Worm (Caenorhabditis elegans) whole organism, L2 larva: ENCODE measurements around the gene F54F2.6.

Experiments used
- C34F6.9 ChIP-seq: fragments of 150-350 bp; optimal IDR thresholded peaks from 2 replicates; lab custom pipeline; 2014; ENCODE audit warnings: missing biosample characterization, missing genetic modification characterization
- F13H6.1 ChIP-seq: sonication (generic microtip); optimal IDR thresholded peaks from 2 replicates; lab custom pipeline; 2016; ENCODE audit warnings: missing genetic modification characterization, missing compliant biosample characterization
- R02D3.7 ChIP-seq: fragments of 150-350 bp; optimal IDR thresholded peaks from 2 replicates; lab custom pipeline; 2014; ENCODE audit warnings: missing biosample characterization, missing genetic modification characterization
- Y55F3AM.14 ChIP-seq: fragments of 200-800 bp; sonication (Bioruptor generic); optimal IDR thresholded peaks from 2 replicates; lab custom pipeline; 2018; ENCODE audit warnings: mild to moderate bottlenecking, missing genetic modification characterization, missing compliant biosample characterization
- alr-1 ChIP-seq: fragments of 150-350 bp; optimal IDR thresholded peaks from 2 replicates; lab custom pipeline; 2014; ENCODE audit warnings: missing biosample characterization, missing genetic modification characterization
- blmp-1 ChIP-seq: sonication (generic microtip); optimal IDR thresholded peaks from 2 replicates; lab custom pipeline; 2017; ENCODE audit warnings: missing genetic modification characterization, mild to moderate bottlenecking, missing compliant biosample characterization, antibody characterized with exemption, moderate library complexity; ENCODE audit not compliant: insufficient read depth
- ceh-16 ChIP-seq: fragments of 150-350 bp; optimal IDR thresholded peaks from 2 replicates; lab custom pipeline; 2014; ENCODE audit warnings: missing biosample characterization, missing genetic modification characterization
- ceh-82 ChIP-seq: fragments of 150-350 bp; optimal IDR thresholded peaks from 2 replicates; lab custom pipeline; 2014; ENCODE audit warnings: missing biosample characterization, missing genetic modification characterization
- crh-2 ChIP-seq: sonication (generic microtip); optimal IDR thresholded peaks from 2 replicates; lab custom pipeline; 2017; ENCODE audit warnings: missing biosample characterization, missing genetic modification characterization
- dmd-4 ChIP-seq: sonication (generic microtip); optimal IDR thresholded peaks from 2 replicates; lab custom pipeline; 2017; ENCODE audit warnings: missing biosample characterization, missing genetic modification characterization
- egl-27 ChIP-seq: sonication (generic microtip); optimal IDR thresholded peaks from 3 replicates; lab custom pipeline; 2017; ENCODE audit warnings: missing biosample characterization, missing genetic modification reagents, missing genetic modification characterization
- elt-1 ChIP-seq: fragments of 150-350 bp; optimal IDR thresholded peaks from 2 replicates; lab custom pipeline; 2014; ENCODE audit warnings: missing biosample characterization, missing genetic modification characterization
- fos-1 ChIP-seq: fragments of 150-350 bp; optimal IDR thresholded peaks from 2 replicates; lab custom pipeline; 2014; ENCODE audit warnings: missing biosample characterization, missing genetic modification characterization
- gmeb-1 ChIP-seq: fragments of 150-350 bp; optimal IDR thresholded peaks from 2 replicates; lab custom pipeline; 2014; ENCODE audit warnings: missing biosample characterization, missing genetic modification characterization
- lin-11 ChIP-seq: fragments of 150-350 bp; sonication (generic microtip); optimal IDR thresholded peaks from 2 replicates; lab custom pipeline; 2014; ENCODE audit warnings: missing biosample characterization, missing genetic modification characterization, inconsistent platforms, mixed read lengths
- lin-39 ChIP-seq: fragments of 150-350 bp; optimal IDR thresholded peaks from 2 replicates; lab custom pipeline; 2014; ENCODE audit warnings: missing biosample characterization, missing genetic modification reagents, missing genetic modification characterization
- lsy-2 ChIP-seq, 2 experiments: fragments of 150-350 bp in 1 of 2; sonication (generic microtip) in 1 of 2; optimal IDR thresholded peaks; 2 replicates each; lab custom pipeline; 2014 to 2017; ENCODE audit warnings: missing biosample characterization in 2 of 2, missing genetic modification characterization in 2 of 2
- mbf-1 ChIP-seq: sonication (generic microtip); optimal IDR thresholded peaks from 2 replicates; lab custom pipeline; 2017; ENCODE audit warnings: missing biosample characterization, missing genetic modification characterization
- nhr-10 ChIP-seq: sonication (generic microtip); optimal IDR thresholded peaks from 2 replicates; lab custom pipeline; 2017; ENCODE audit warnings: missing biosample characterization, missing genetic modification characterization
- nhr-12 ChIP-seq: fragments of 150-350 bp; optimal IDR thresholded peaks from 2 replicates; lab custom pipeline; 2014; ENCODE audit warnings: missing biosample characterization, missing genetic modification characterization
- nhr-129 ChIP-seq: fragments of 150-350 bp; optimal IDR thresholded peaks from 2 replicates; lab custom pipeline; 2014; ENCODE audit warnings: missing biosample characterization, missing genetic modification characterization
- nhr-23 ChIP-seq: fragments of 150-350 bp; optimal IDR thresholded peaks from 2 replicates; lab custom pipeline; 2014; ENCODE audit warnings: missing biosample characterization, missing genetic modification reagents, missing genetic modification characterization
- nhr-25 ChIP-seq: fragments of 150-350 bp; sonication (generic microtip); optimal IDR thresholded peaks from 3 replicates; lab custom pipeline; 2014; ENCODE audit warnings: missing biosample characterization, missing genetic modification characterization
- nhr-6 ChIP-seq: fragments of 150-350 bp; optimal IDR thresholded peaks from 2 replicates; lab custom pipeline; 2014; ENCODE audit warnings: missing biosample characterization, missing genetic modification characterization
- peb-1 ChIP-seq: fragments of 150-350 bp; optimal IDR thresholded peaks from 2 replicates; lab custom pipeline; 2014; ENCODE audit warnings: missing biosample characterization, missing genetic modification characterization
- sem-4 ChIP-seq: fragments of 150-350 bp; optimal IDR thresholded peaks from 2 replicates; lab custom pipeline; 2014; ENCODE audit warnings: missing biosample characterization, missing genetic modification reagents, missing genetic modification characterization
- skn-1 ChIP-seq: sonication (generic microtip); optimal IDR thresholded peaks from 2 replicates; lab custom pipeline; 2017; ENCODE audit warnings: missing biosample characterization, missing genetic modification characterization
- sma-3 ChIP-seq: sonication (generic microtip); optimal IDR thresholded peaks from 2 replicates; lab custom pipeline; 2016; ENCODE audit warnings: missing genetic modification reagents, missing genetic modification characterization, missing compliant biosample characterization
- unc-55 ChIP-seq: fragments of 150-350 bp; sonication (generic microtip); optimal IDR thresholded peaks from 3 replicates; lab custom pipeline; 2014; ENCODE audit warnings: missing biosample characterization, missing genetic modification reagents, missing genetic modification characterization
- unc-62 ChIP-seq: fragments of 150-350 bp; optimal IDR thresholded peaks from 2 replicates; lab custom pipeline; 2014; ENCODE audit warnings: missing biosample characterization, missing genetic modification reagents, missing genetic modification characterization
- zag-1 ChIP-seq: fragments of 150-350 bp; optimal IDR thresholded peaks from 2 replicates; lab custom pipeline; 2014; ENCODE audit warnings: missing biosample characterization, missing genetic modification characterization
- ztf-1 ChIP-seq: fragments of 200-800 bp; sonication (Bioruptor generic); conservative IDR thresholded peaks from 2 replicates; pipeline ENCODE4 v1.3.6; 2022; ENCODE audit warnings: missing genetic modification characterization, missing compliant biosample characterization
- ztf-4 ChIP-seq: fragments of 150-350 bp; optimal IDR thresholded peaks from 2 replicates; lab custom pipeline; 2014; ENCODE audit warnings: missing biosample characterization, missing genetic modification characterization

The F54F2.6 gene

ce11 chrIII:8762016-8762415 is 38.5 kb downstream of the F54F2.6 start:
- no peak for TF ChIP-seq unc-62 (GFP tag; lab: Kevin White, UChicago)
- no peak for TF ChIP-seq blmp-1 (tag; lab: Kevin White, UChicago)
- TF ChIP-seq nhr-6 (tag; lab: Kevin White, UChicago) = no peak
- no peak for TF ChIP-seq lin-39 (tag; lab: Kevin White, UChicago)
- no peak for TF ChIP-seq Y55F3AM.14
- TF ChIP-seq ztf-4 (tag; lab: Kevin White, UChicago) = no peak
- TF ChIP-seq peb-1 (tag; lab: Kevin White, UChicago) = no peak
- TF ChIP-seq fos-1 (tag; lab: Kevin White, UChicago) = no peak

ce11 chrIII:8761040-8761654 is 39.4 kb downstream of the F54F2.6 start, which contains the start of gene aak-1:
aak-1 (minus strand) TSS chrIII:8761090.
- no peak for TF ChIP-seq ztf-1 (GFP tag; lab: Robert Waterston, UW)
- TF ChIP-seq nhr-129 (tag; lab: Kevin White, UChicago) = peak; percentile 5

DNA sequence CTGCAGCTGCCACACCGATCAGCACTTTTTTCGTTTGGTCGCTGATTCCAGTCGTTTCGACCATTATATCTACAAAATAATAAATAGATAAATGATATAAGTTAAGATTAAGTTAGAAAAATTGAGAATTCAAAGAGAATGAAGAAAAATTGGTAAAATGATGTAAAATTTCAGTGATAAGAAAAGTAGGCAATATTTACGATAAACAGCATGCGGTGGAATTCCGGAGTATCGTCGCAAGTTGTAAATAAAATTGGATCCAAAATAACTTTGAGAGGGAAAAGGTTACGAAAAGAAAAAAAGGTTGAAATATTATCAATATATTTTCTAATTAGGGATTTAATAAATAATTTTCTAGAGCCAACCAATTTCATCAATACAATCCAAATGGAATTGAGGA is 45.8 kb downstream of the F54F2.6 start, which contains the start of gene tomm-70:
tomm-70 (minus strand) TSS at position 69 of the 400 bp plus-strand sequence.
- TF ChIP-seq dmd-4 (tag; lab: Kevin White, UChicago) (no peak), zag-1 (tag; lab: Kevin White, UChicago) (no peak), elt-1 (no peak), nhr-129 (tag; lab: Kevin White, UChicago) (peak; percentile 30), lsy-2 (tag; optimal IDR thresholded peaks at IDR 0.05; lab: Kevin White, UChicago) (peak in 1 of 2 experiments; percentile 25), lin-11 (tag; lab: Kevin White, UChicago) (no peak), R02D3.7 (tag; lab: Kevin White, UChicago) (peak; percentile 34), unc-55 (GFP tag; lab: Kevin White, UChicago) (peak; percentile 31), lin-39 (tag; lab: Kevin White, UChicago) (no peak), blmp-1 (tag; lab: Kevin White, UChicago) (no peak), crh-2 (tag; lab: Kevin White, UChicago) (no peak), ceh-16 (tag; lab: Kevin White, UChicago) (no peak), mbf-1 (tag; lab: Kevin White, UChicago) (no peak), egl-27 (tag; lab: Kevin White, UChicago) (no peak), C34F6.9 (peak; percentile 36), nhr-10 (tag; lab: Kevin White, UChicago) (no peak), Y55F3AM.14 (no peak), sma-3 (GFP tag; lab: Kevin White, UChicago) (no peak), alr-1 (tag; lab: Kevin White, UChicago) (no peak), ceh-82 (no peak), nhr-12 (tag; lab: Kevin White, UChicago) (no peak), gmeb-1 (peak; percentile 9), F13H6.1 (no peak), ztf-1 (GFP tag; lab: Robert Waterston, UW) (no peak), skn-1 (tag; lab: Kevin White, UChicago) (no peak), nhr-25 (tag; lab: Kevin White, UChicago) (no peak), fos-1 (tag; lab: Kevin White, UChicago) (no peak)

DNA sequence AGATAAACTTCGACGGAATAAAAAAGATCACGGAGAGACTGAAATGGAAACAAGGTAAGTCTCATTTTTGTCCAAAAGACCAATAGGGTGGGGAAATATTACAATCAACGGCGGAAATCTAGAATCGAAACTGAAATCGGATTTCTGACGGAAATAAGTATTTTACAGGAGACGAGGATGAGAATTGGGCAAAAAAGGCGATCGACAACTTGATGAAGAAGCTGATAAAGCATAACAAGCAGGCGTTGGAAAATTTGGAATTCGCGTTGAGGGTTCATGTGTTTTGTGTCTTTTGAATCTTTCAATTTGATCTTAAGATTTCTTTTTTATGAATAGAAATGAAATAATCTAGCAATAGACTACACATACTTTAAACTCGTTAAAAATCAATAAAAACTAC is 49.9 kb downstream of the F54F2.6 start, which contains the start of gene ugtp-1:
ugtp-1 (minus strand) TSS at position 101 of the 400 bp plus-strand sequence.
- TF ChIP-seq F13H6.1 = no peak
- no peak for TF ChIP-seq unc-62 (GFP tag; lab: Kevin White, UChicago)
- no peak for TF ChIP-seq nhr-23 (tag; lab: Kevin White, UChicago)
- TF ChIP-seq sem-4 (tag; lab: Kevin White, UChicago) = no peak
